Worm (Caenorhabditis elegans): ENCODE results near the gene K11H12.9.

- no peak for TF ChIP-seq snpc-4 (tag; optimal IDR thresholded peaks at IDR 0.05)
- TF ChIP-seq mep-1 (tag; optimal IDR thresholded peaks at IDR 0.05) = no peak
- no peak for TF ChIP-seq nhr-76 (tag; optimal IDR thresholded peaks at IDR 0.05)
- TF ChIP-seq blmp-1 (tag; optimal IDR thresholded peaks at IDR 0.05) = no peak
- no peak for TF ChIP-seq nhr-28 (tag; optimal IDR thresholded peaks at IDR 0.05)
- no peak for TF ChIP-seq elt-1 (tag; optimal IDR thresholded peaks at IDR 0.05; ENCODE audit: borderline replicate concordance, insufficient read depth)
- no peak for TF ChIP-seq hlh-1 (tag; optimal IDR thresholded peaks at IDR 0.05)
These were observed 18.9 kb upstream of the K11H12.9 start for ce11 chrIV:630598-630997.
